Fruit fly (Drosophila melanogaster) whole organism, embryonic: ENCODE measurements around the gene gish.

Source experiments
- Antp ChIP-seq: fragments of 200-800 bp; sonication (Bioruptor generic); optimal IDR thresholded peaks from 3 replicates; lab custom pipeline; 2016; ENCODE audit warnings: missing biosample characterization, missing genetic modification characterization
- CG10209 ChIP-seq: fragments of 200-800 bp; sonication (Bioruptor generic); optimal IDR thresholded peaks from 3 replicates; lab custom pipeline; 2017; ENCODE audit warnings: missing biosample characterization, mild to moderate bottlenecking, missing genetic modification characterization, missing genetic modification reagents
- CG10274 ChIP-seq: fragments of 200-800 bp; sonication (Bioruptor generic); optimal IDR thresholded peaks from 3 replicates; lab custom pipeline; 2017; ENCODE audit warnings: missing biosample characterization, mild to moderate bottlenecking, missing genetic modification characterization
- CG10462 ChIP-seq: fragments of 200-800 bp; sonication (Bioruptor generic); optimal IDR thresholded peaks from 2 replicates; lab custom pipeline; 2016; ENCODE audit warnings: missing biosample characterization, missing genetic modification characterization
- CG10543 ChIP-seq: fragments of 200-800 bp; sonication (Bioruptor generic); optimal IDR thresholded peaks from 3 replicates; lab custom pipeline; 2017; ENCODE audit warnings: missing biosample characterization, mild to moderate bottlenecking, missing genetic modification characterization, moderate library complexity
- CG12769 ChIP-seq: fragments of 200-800 bp; sonication (Bioruptor generic); optimal IDR thresholded peaks from 2 replicates; lab custom pipeline; 2019; ENCODE audit warnings: missing biosample characterization, mild to moderate bottlenecking, missing genetic modification characterization, moderate library complexity
- CG13894 ChIP-seq: fragments of 200-800 bp; sonication (Bioruptor generic); optimal IDR thresholded peaks from 3 replicates; lab custom pipeline; 2018; ENCODE audit warnings: missing biosample characterization, mild to moderate bottlenecking, missing genetic modification characterization, moderate library complexity
- CG15269 ChIP-seq: fragments of 200-800 bp; sonication (Bioruptor generic); optimal IDR thresholded peaks from 2 replicates; lab custom pipeline; 2018; ENCODE audit warnings: missing biosample characterization, mild to moderate bottlenecking, missing genetic modification characterization, moderate library complexity
- CG17385 ChIP-seq: fragments of 200-800 bp; sonication (Bioruptor generic); optimal IDR thresholded peaks from 3 replicates; lab custom pipeline; 2018; ENCODE audit warnings: missing biosample characterization, mild to moderate bottlenecking, missing genetic modification characterization
- CG18599 ChIP-seq: fragments of 200-800 bp; sonication (Bioruptor generic); optimal IDR thresholded peaks from 3 replicates; lab custom pipeline; 2017; ENCODE audit warnings: missing biosample characterization, missing genetic modification characterization, mild to moderate bottlenecking, moderate library complexity, missing genetic modification reagents
- CG2678 ChIP-seq: fragments of 200-800 bp; sonication (Bioruptor generic); optimal IDR thresholded peaks from 3 replicates; lab custom pipeline; 2019; ENCODE audit warnings: missing biosample characterization, mild to moderate bottlenecking, missing genetic modification characterization, moderate library complexity
- CG33213 ChIP-seq: fragments of 200-800 bp; sonication (Bioruptor generic); optimal IDR thresholded peaks from 3 replicates; lab custom pipeline; 2016; ENCODE audit warnings: missing biosample characterization, missing genetic modification characterization
- CG4282 ChIP-seq: fragments of 200-800 bp; sonication (Bioruptor generic); optimal IDR thresholded peaks from 2 replicates; lab custom pipeline; 2016; ENCODE audit warnings: missing biosample characterization, missing genetic modification characterization
- CG43689 ChIP-seq: fragments of 200-800 bp; sonication (Bioruptor generic); IDR thresholded peaks from 2 replicates; pipeline ENCODE4 v1.3.6; 2022; ENCODE audit warnings: missing biosample characterization, missing genetic modification characterization
- CG7839 ChIP-seq: fragments of 200-800 bp; sonication (Bioruptor generic); optimal IDR thresholded peaks from 3 replicates; lab custom pipeline; 2018; ENCODE audit warnings: missing biosample characterization, mild to moderate bottlenecking, missing genetic modification characterization, moderate library complexity
- CG8281 ChIP-seq: fragments of 200-800 bp; sonication (Bioruptor generic); optimal IDR thresholded peaks from 2 replicates; lab custom pipeline; 2018; ENCODE audit warnings: missing biosample characterization, mild to moderate bottlenecking, missing genetic modification characterization, moderate library complexity
- CG8290 ChIP-seq, 3 experiments: fragments of 200-800 bp; sonication (Bioruptor generic); optimal IDR thresholded peaks; 2 replicates each; lab custom pipeline; 2016 to 2019; ENCODE audit warnings: missing biosample characterization in 3 of 3, missing genetic modification characterization in 3 of 3, mild to moderate bottlenecking in 2 of 3, moderate library complexity in 1 of 3
- CG8359 ChIP-seq: fragments of 200-800 bp; sonication (Bioruptor generic); optimal IDR thresholded peaks from 2 replicates; lab custom pipeline; 2017; ENCODE audit warnings: missing biosample characterization, mild to moderate bottlenecking, missing genetic modification characterization, borderline replicate concordance
- CG9817 ChIP-seq: fragments of 200-800 bp; sonication (Bioruptor generic); optimal IDR thresholded peaks from 2 replicates; lab custom pipeline; 2018; ENCODE audit warnings: missing biosample characterization, mild to moderate bottlenecking, missing genetic modification characterization, moderate library complexity
- Deaf1 ChIP-seq: fragments of 200-800 bp; optimal IDR thresholded peaks from 3 replicates; lab custom pipeline; 2019; ENCODE audit warnings: missing biosample characterization, mild to moderate bottlenecking, missing genetic modification characterization, moderate library complexity
- ERR ChIP-seq: fragments of 200-800 bp; sonication (Bioruptor generic); optimal IDR thresholded peaks from 2 replicates; lab custom pipeline; 2016; ENCODE audit warnings: missing biosample characterization, missing genetic modification characterization
- Eip74EF ChIP-seq, 2 experiments: fragments of 200-800 bp in 1 of 2; fragments of >200 bp in 1 of 2; sonication (Bioruptor generic) in 1 of 2; optimal IDR thresholded peaks; 2 replicates each; lab custom pipeline; 2017 to 2019; ENCODE audit warnings: missing biosample characterization in 2 of 2, missing genetic modification characterization in 2 of 2, mild to moderate bottlenecking in 1 of 2, moderate library complexity in 1 of 2
- Fer3 ChIP-seq: fragments of 200-800 bp; sonication (Bioruptor generic); optimal IDR thresholded peaks from 2 replicates; lab custom pipeline; 2018; ENCODE audit warnings: missing biosample characterization, mild to moderate bottlenecking, missing genetic modification characterization, moderate library complexity
- HLH54F ChIP-seq: fragments of 200-800 bp; sonication (Bioruptor generic); optimal IDR thresholded peaks from 3 replicates; lab custom pipeline; 2016; ENCODE audit warnings: missing biosample characterization, missing genetic modification characterization
- Hr3 ChIP-seq: fragments of 200-800 bp; sonication (Bioruptor generic); optimal IDR thresholded peaks from 3 replicates; lab custom pipeline; 2016; ENCODE audit warnings: missing biosample characterization, missing genetic modification characterization
- Med ChIP-seq: fragments of 200-800 bp; sonication (Bioruptor generic); peaks from one replicate; lab custom pipeline; 2016; ENCODE audit warnings: missing biosample characterization, missing genetic modification characterization, mild to moderate bottlenecking, inconsistent platforms, moderate library complexity
- Pdp1 ChIP-seq, 2 experiments: fragments of 200-800 bp; sonication (Bioruptor generic); optimal IDR thresholded peaks; 3 replicates each; lab custom pipeline; 2016; ENCODE audit warnings: missing biosample characterization in 2 of 2, missing genetic modification characterization in 2 of 2, mild to moderate bottlenecking in 1 of 2, moderate library complexity in 1 of 2
- Vsx1 ChIP-seq: fragments of 200-800 bp; sonication (Bioruptor generic); optimal IDR thresholded peaks from 2 replicates; lab custom pipeline; 2017; ENCODE audit warnings: missing biosample characterization, mild to moderate bottlenecking, missing genetic modification characterization, missing genetic modification reagents
- abd-A ChIP-seq: fragments of 200-800 bp; sonication (Bioruptor generic); optimal IDR thresholded peaks from 3 replicates; lab custom pipeline; 2019; ENCODE audit warnings: missing biosample characterization, mild to moderate bottlenecking, missing genetic modification characterization, moderate library complexity
- bsh ChIP-seq, 2 experiments: fragments of 200-800 bp; sonication (Bioruptor generic); optimal IDR thresholded peaks; 2 replicates each; lab custom pipeline; 2017 to 2018; ENCODE audit warnings: mild to moderate bottlenecking in 2 of 2, missing biosample characterization in 2 of 2, missing genetic modification characterization in 2 of 2, moderate library complexity in 1 of 2
- btn ChIP-seq: fragments of 200-800 bp; sonication (Bioruptor generic); optimal IDR thresholded peaks from 2 replicates; lab custom pipeline; 2016; ENCODE audit warnings: missing biosample characterization, missing genetic modification characterization
- cwo ChIP-seq: fragments of 200-800 bp; sonication (Bioruptor generic); optimal IDR thresholded peaks from 3 replicates; lab custom pipeline; 2017; ENCODE audit warnings: missing biosample characterization, missing genetic modification characterization, mild to moderate bottlenecking, moderate library complexity, missing genetic modification reagents
- exex ChIP-seq: fragments of 200-800 bp; sonication (Bioruptor generic); optimal IDR thresholded peaks from 4 replicates; lab custom pipeline; 2018; ENCODE audit warnings: missing biosample characterization, mild to moderate bottlenecking, missing genetic modification characterization, moderate library complexity
- ftz-f1 ChIP-seq: fragments of 200-800 bp; sonication (Bioruptor generic); optimal IDR thresholded peaks from 2 replicates; lab custom pipeline; 2016; ENCODE audit warnings: missing biosample characterization, missing genetic modification characterization
- gem ChIP-seq: fragments of 200-800 bp; sonication (Bioruptor generic); optimal IDR thresholded peaks from 2 replicates; lab custom pipeline; 2019; ENCODE audit warnings: missing biosample characterization, mild to moderate bottlenecking, missing genetic modification characterization, moderate library complexity
- gro ChIP-seq: fragments of 200-800 bp; sonication (Bioruptor generic); optimal IDR thresholded peaks from 2 replicates; lab custom pipeline; 2016; ENCODE audit warnings: missing biosample characterization, missing genetic modification characterization
- gsb-n ChIP-seq: fragments of 200-800 bp; sonication (Bioruptor generic); optimal IDR thresholded peaks from 3 replicates; lab custom pipeline; 2018; ENCODE audit warnings: missing biosample characterization, mild to moderate bottlenecking, missing genetic modification characterization
- her ChIP-seq: fragments of 200-800 bp; sonication (Bioruptor generic); optimal IDR thresholded peaks from 2 replicates; lab custom pipeline; 2016; ENCODE audit warnings: missing biosample characterization, missing genetic modification characterization
- kay ChIP-seq: fragments of 200-800 bp; sonication (Bioruptor generic); optimal IDR thresholded peaks from 2 replicates; lab custom pipeline; 2016; ENCODE audit warnings: missing biosample characterization, missing genetic modification characterization
- lab ChIP-seq: fragments of 200-800 bp; sonication (Bioruptor generic); optimal IDR thresholded peaks from 3 replicates; lab custom pipeline; 2017; ENCODE audit warnings: missing biosample characterization, missing genetic modification characterization, mild to moderate bottlenecking, moderate library complexity, missing genetic modification reagents
- lilli ChIP-seq: fragments of 200-800 bp; sonication (Bioruptor generic); optimal IDR thresholded peaks from 3 replicates; lab custom pipeline; 2016; ENCODE audit warnings: missing biosample characterization, missing genetic modification characterization
- maf-S ChIP-seq: fragments of 200-800 bp; sonication (Bioruptor generic); optimal IDR thresholded peaks from 2 replicates; lab custom pipeline; 2016; ENCODE audit warnings: missing biosample characterization, missing genetic modification characterization
- oc ChIP-seq: fragments of 200-800 bp; sonication (Bioruptor generic); optimal IDR thresholded peaks from 2 replicates; lab custom pipeline; 2018; ENCODE audit warnings: missing biosample characterization, mild to moderate bottlenecking, missing genetic modification characterization, moderate library complexity
- org-1 ChIP-seq: fragments of 200-800 bp; sonication (Bioruptor generic); optimal IDR thresholded peaks from 2 replicates; lab custom pipeline; 2017; ENCODE audit warnings: missing biosample characterization, missing genetic modification characterization
- sd ChIP-seq: fragments of 200-800 bp; sonication (Bioruptor generic); optimal IDR thresholded peaks from 3 replicates; lab custom pipeline; 2018; ENCODE audit warnings: missing biosample characterization, mild to moderate bottlenecking, missing genetic modification characterization, moderate library complexity
- sens ChIP-seq: fragments of 200-800 bp; sonication (Bioruptor generic); peaks from one replicate; lab custom pipeline; 2016; ENCODE audit warnings: missing biosample characterization, missing genetic modification characterization
- sug ChIP-seq: fragments of 200-800 bp; optimal IDR thresholded peaks from 2 replicates; lab custom pipeline; 2019; ENCODE audit warnings: missing biosample characterization, mild to moderate bottlenecking, missing genetic modification characterization, moderate library complexity
- zfh2 ChIP-seq: fragments of 200-800 bp; sonication (Bioruptor generic); optimal IDR thresholded peaks from 2 replicates; lab custom pipeline; 2016; ENCODE audit warnings: missing biosample characterization, missing genetic modification characterization

Gene gish

dm6 chr3R:16230080-16230670 lies 42.1 kb upstream of the gish start:
- peak; percentile 23 for TF ChIP-seq CG13894 (tag; lab: Kevin White, UChicago)
- TF ChIP-seq sens (GFP tag; lab: Kevin White, UChicago), result peak; percentile 49
- peak; percentile 31 for TF ChIP-seq CG12769
- peak; percentile 2 for TF ChIP-seq lilli
- peak; percentile 11 for TF ChIP-seq Fer3
- TF ChIP-seq ftz-f1, result peak; percentile 67
- TF ChIP-seq Deaf1, result peak; percentile 32
- no peak for TF ChIP-seq CG17385 (GFP tag; lab: Kevin White, UChicago)
- peak; percentile 3 for TF ChIP-seq gsb-n (tag; lab: Kevin White, UChicago)
- TF ChIP-seq Pdp1 (GFP tag; optimal IDR thresholded peaks at IDR 0.05; lab: Kevin White, UChicago), result peak in 1 of 2 experiments; percentile 95
- TF ChIP-seq gro (GFP tag; lab: Kevin White, UChicago), result peak; percentile 91
- peak; percentile 20 for TF ChIP-seq gem (tag; lab: Kevin White, UChicago)
- no peak for TF ChIP-seq CG9817
- no peak for TF ChIP-seq CG10274 (GFP tag; lab: Kevin White, UChicago)
- TF ChIP-seq oc (tag; lab: Kevin White, UChicago), result no peak
- no peak for TF ChIP-seq bsh (GFP tag; optimal IDR thresholded peaks at IDR 0.05; lab: Kevin White, UChicago)
- peak; percentile 1 for TF ChIP-seq CG7839 (tag; lab: Kevin White, UChicago)
- TF ChIP-seq CG33213 (GFP tag; lab: Kevin White, UChicago), result peak; percentile 4
- peak; percentile 97 for TF ChIP-seq sd (tag; lab: Kevin White, UChicago)
- no peak for TF ChIP-seq CG8359
- peak; percentile 44 for TF ChIP-seq lab (GFP tag; lab: Kevin White, UChicago)
- peak; percentile 3 for TF ChIP-seq zfh2
- TF ChIP-seq Vsx1 (GFP tag; lab: Kevin White, UChicago), result peak; percentile 73
- peak; percentile 94 for TF ChIP-seq sug (tag; lab: Kevin White, UChicago)
- TF ChIP-seq Med (GFP tag; lab: Kevin White, UChicago), result peak; percentile 85
- TF ChIP-seq ERR, result peak; percentile 7
- peak; percentile 15 for TF ChIP-seq CG10209 (GFP tag; lab: Kevin White, UChicago)
- peak; percentile 95 for TF ChIP-seq abd-A
- TF ChIP-seq btn (GFP tag; lab: Kevin White, UChicago), result no peak
- TF ChIP-seq CG8290 (GFP tag; optimal IDR thresholded peaks at IDR 0.05; lab: Kevin White, UChicago), result no peak
- TF ChIP-seq CG8290 (tag; optimal IDR thresholded peaks at IDR 0.05; lab: Kevin White, UChicago), result peak in 1 of 2 experiments; percentile 4
- no peak for TF ChIP-seq Antp (GFP tag; lab: Kevin White, UChicago)
- peak; percentile 76 for TF ChIP-seq CG10543 (GFP tag; lab: Kevin White, UChicago)
- peak; percentile 1 for TF ChIP-seq maf-S
- TF ChIP-seq her, result no peak
- peak; percentile 27 for TF ChIP-seq CG8281 (tag; lab: Kevin White, UChicago)
- TF ChIP-seq Eip74EF (GFP tag; optimal IDR thresholded peaks at IDR 0.05; lab: Kevin White, UChicago), result peak in 1 of 2 experiments; percentile 74
- TF ChIP-seq HLH54F (GFP tag; lab: Kevin White, UChicago), result no peak
- TF ChIP-seq org-1 (GFP tag; lab: Kevin White, UChicago), result peak; percentile 4
- no peak for TF ChIP-seq CG43689
- peak; percentile 63 for TF ChIP-seq exex (tag; lab: Kevin White, UChicago)
- peak; percentile 86 for TF ChIP-seq cwo (GFP tag; lab: Kevin White, UChicago)
- peak; percentile 1 for TF ChIP-seq CG18599 (GFP tag; lab: Kevin White, UChicago)
- peak; percentile 16 for TF ChIP-seq CG15269 (tag; lab: Kevin White, UChicago)
- TF ChIP-seq kay (GFP tag; lab: Kevin White, UChicago), result peak; percentile 56
- TF ChIP-seq Hr3 (GFP tag; lab: Kevin White, UChicago), result no peak
- TF ChIP-seq CG2678, result peak; percentile 31
- no peak for TF ChIP-seq CG10462 (GFP tag; lab: Kevin White, UChicago)
- TF ChIP-seq CG4282, result no peak
